Worm (Caenorhabditis elegans): Measurements from ENCODE around the gene mdt-4.

DNA sequence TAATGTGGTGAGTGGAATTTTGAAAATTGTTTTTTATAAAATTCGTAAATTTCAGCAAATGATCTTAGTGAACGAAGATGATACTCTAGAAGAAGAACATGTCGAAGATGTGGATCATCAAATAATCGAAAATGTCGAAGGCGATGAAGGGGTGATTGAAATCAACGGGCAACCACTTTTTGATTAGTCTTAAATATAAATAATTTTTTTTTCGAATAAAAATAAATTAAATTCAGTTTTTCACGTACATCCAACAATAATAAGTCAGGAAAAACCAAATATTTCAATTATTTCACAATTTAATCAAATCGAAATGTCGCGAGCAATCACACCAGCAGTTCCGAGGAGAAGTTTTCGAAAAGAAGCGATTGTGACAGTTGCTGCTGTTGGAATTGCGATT lies 6.0 kb downstream of the mdt-4 start, which contains the start of gene ZK546.4:
- TF ChIP-seq unc-62 (GFP tag; optimal IDR thresholded peaks at IDR 0.05) (no peak), K12H6.12 (tag; optimal IDR thresholded peaks at IDR 0.05) (no peak), somi-1 (GFP tag; optimal IDR thresholded peaks at IDR 0.05) (no peak), madf-10 (tag; optimal IDR thresholded peaks at IDR 0.05) (no peak), hmg-1.2 (GFP tag; IDR thresholded peaks at IDR 0.05) (no peak), Y53F4B.3 (GFP tag; IDR thresholded peaks at IDR 0.05) (no peak)
